Worm (Caenorhabditis elegans) whole organism, young adult: ENCODE data around the gene ZC13.10.

Experiments used
- K11D2.4 ChIP-seq: fragments of 200-800 bp; sonication (Bioruptor generic); IDR thresholded peaks from 2 replicates; pipeline ENCODE4 v1.3.6; 2022; ENCODE audit warnings: missing genetic modification reagents, missing genetic modification characterization, missing compliant biosample characterization
- attf-3 ChIP-seq: fragments of 200-800 bp; sonication (Bioruptor generic); conservative IDR thresholded peaks from 2 replicates; pipeline ENCODE4 v1.3.6; 2022; ENCODE audit warnings: missing genetic modification reagents, missing genetic modification characterization, missing compliant biosample characterization
- lsy-27 ChIP-seq: sonication (generic microtip); optimal IDR thresholded peaks from 2 replicates; lab custom pipeline; 2017; ENCODE audit warnings: missing genetic modification characterization, mild to moderate bottlenecking, missing compliant biosample characterization, antibody characterized with exemption, missing genotype, borderline replicate concordance; ENCODE audit not compliant: insufficient read depth
- snpc-4 ChIP-seq, 5 experiments: fragments of 150-350 bp in 1 of 5; sonication (generic microtip) in 4 of 5; optimal IDR thresholded peaks; 2 replicates each; lab custom pipeline; 2014 to 2018; ENCODE audit warnings: missing genetic modification characterization in 5 of 5, missing biosample characterization in 3 of 5, antibody characterized with exemption in 2 of 5, mild to moderate bottlenecking in 2 of 5, missing compliant biosample characterization in 2 of 5, missing genotype in 2 of 5, moderate library complexity in 2 of 5, missing genetic modification reagents in 1 of 5

DNA sequence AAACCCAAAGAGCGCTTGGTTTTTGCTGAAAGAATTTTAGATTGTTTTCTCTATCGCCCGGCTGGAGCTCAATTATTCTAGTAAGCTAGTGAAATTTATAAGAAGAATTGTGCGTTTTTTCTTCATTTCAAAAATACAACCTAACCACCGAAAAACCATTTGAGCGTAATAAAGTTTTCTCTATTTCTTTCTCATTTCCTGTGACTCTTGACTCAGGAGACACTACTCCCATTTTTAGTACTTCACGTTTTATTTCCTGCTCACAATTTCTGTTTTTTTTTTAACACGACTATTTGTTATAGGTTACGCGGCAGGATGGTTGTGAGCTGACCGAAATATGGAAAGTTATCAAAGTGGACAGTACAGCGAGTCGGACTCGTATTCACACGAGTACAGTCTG lies 10.6 kb upstream of the ZC13.10 start, which contains the start of gene F35H12.6:
- TF ChIP-seq snpc-4 (GFP tag; optimal IDR thresholded peaks at IDR 0.05; lab: Kevin White, UChicago), result no peak
- no peak for TF ChIP-seq snpc-4 (tag; optimal IDR thresholded peaks at IDR 0.05; lab: Kevin White, UChicago)
- no peak for TF ChIP-seq attf-3 (GFP tag; lab: Robert Waterston, UW)
- TF ChIP-seq lsy-27 (tag; lab: Kevin White, UChicago), result no peak
- TF ChIP-seq K11D2.4 (GFP tag; lab: Robert Waterston, UW), result no peak
